Worm (Caenorhabditis elegans) whole organism, young adult: Measurements from ENCODE around the gene C44C10.12.
A peak's percentile ranks its signal among the peaks of the same experiment; 100 is the strongest.

Source experiments
- C06A6.2 ChIP-seq: fragments of 200-800 bp; sonication (Bioruptor generic); conservative IDR thresholded peaks from 2 replicates; pipeline ENCODE4 v1.3.6; 2022; ENCODE audit warnings: missing genetic modification characterization, missing compliant biosample characterization
- F10E7.11 ChIP-seq: sonication (generic microtip); optimal IDR thresholded peaks from 2 replicates; lab custom pipeline; 2017; ENCODE audit warnings: mild to moderate bottlenecking, missing genetic modification characterization, moderate library complexity, missing compliant biosample characterization
- F22D6.2 ChIP-seq: sonication (generic microtip); optimal IDR thresholded peaks from 2 replicates; lab custom pipeline; 2016; ENCODE audit warnings: mild to moderate bottlenecking, missing genetic modification characterization, missing compliant biosample characterization
- F33H1.4 ChIP-seq: fragments of 200-800 bp; sonication (Bioruptor generic); IDR thresholded peaks from 2 replicates; pipeline ENCODE4 v1.3.6; 2022; ENCODE audit warnings: missing genetic modification reagents, missing genetic modification characterization, missing compliant biosample characterization
- Y79H2A.3 ChIP-seq: fragments of 200-800 bp; sonication (Bioruptor generic); conservative IDR thresholded peaks from 2 replicates; pipeline ENCODE4 v1.3.6; 2022; ENCODE audit warnings: missing genetic modification reagents, missing genetic modification characterization, missing compliant biosample characterization
- ZK185.1 ChIP-seq: sonication (generic microtip); optimal IDR thresholded peaks from 2 replicates; lab custom pipeline; 2016; ENCODE audit warnings: mild to moderate bottlenecking, missing genetic modification characterization, missing compliant biosample characterization; ENCODE audit not compliant: poor library complexity, severe bottlenecking
- atf-7 ChIP-seq: sonication (generic microtip); optimal IDR thresholded peaks from 2 replicates; lab custom pipeline; 2017; ENCODE audit warnings: mild to moderate bottlenecking, missing genetic modification characterization, missing compliant biosample characterization
- cebp-1 ChIP-seq, 2 experiments: fragments of 200-800 bp in 1 of 2; sonication (Bioruptor generic) in 1 of 2; sonication (generic microtip) in 1 of 2; IDR thresholded peaks in 1 of 2; optimal IDR thresholded peaks in 1 of 2; 2 replicates each; pipeline versions ENCODE4 v1.3.6 to Lab custom; 2017 to 2022; ENCODE audit warnings: missing compliant biosample characterization in 2 of 2, missing genetic modification characterization in 2 of 2, mild to moderate bottlenecking in 1 of 2, missing genetic modification reagents in 1 of 2, moderate library complexity in 1 of 2
- dpff-1 ChIP-seq: sonication (generic microtip); optimal IDR thresholded peaks from 2 replicates; lab custom pipeline; 2017; ENCODE audit warnings: mild to moderate bottlenecking, missing genetic modification characterization, missing compliant biosample characterization
- dpl-1 ChIP-seq: fragments of 150-350 bp; optimal IDR thresholded peaks from 2 replicates; lab custom pipeline; 2014; ENCODE audit warnings: missing biosample characterization, missing genetic modification reagents, missing genetic modification characterization
- egl-18 ChIP-seq: fragments of 200-800 bp; sonication (Bioruptor generic); IDR thresholded peaks from 2 replicates; pipeline ENCODE4 v1.3.6; 2022; ENCODE audit warnings: missing genetic modification reagents, missing genetic modification characterization, missing compliant biosample characterization
- ekl-4 ChIP-seq: fragments of 200-800 bp; sonication (Bioruptor generic); IDR thresholded peaks from 2 replicates; pipeline ENCODE4 v1.3.6; 2022; ENCODE audit warnings: missing genetic modification reagents, missing genetic modification characterization, missing compliant biosample characterization
- ets-4 ChIP-seq: fragments of 200-800 bp; sonication (Bioruptor generic); optimal IDR thresholded peaks from 2 replicates; lab custom pipeline; 2018; ENCODE audit warnings: mild to moderate bottlenecking, missing genetic modification characterization, missing compliant biosample characterization
- hmg-1.2 ChIP-seq: fragments of 200-800 bp; sonication (Bioruptor generic); IDR thresholded peaks from 2 replicates; pipeline ENCODE4 v1.3.6; 2022; ENCODE audit warnings: missing genetic modification reagents, missing genetic modification characterization, missing compliant biosample characterization
- hmg-20 ChIP-seq: fragments of 200-800 bp; sonication (Bioruptor generic); IDR thresholded peaks from 2 replicates; pipeline ENCODE4 v1.3.6; 2022; ENCODE audit warnings: missing genetic modification reagents, missing genetic modification characterization, missing compliant biosample characterization
- hsf-1 ChIP-seq: fragments of 200-800 bp; sonication (Bioruptor generic); IDR thresholded peaks from 2 replicates; pipeline ENCODE4 v1.3.6; 2022; ENCODE audit warnings: missing genetic modification reagents, missing genetic modification characterization, missing compliant biosample characterization
- let-607 ChIP-seq, 2 experiments: fragments of 200-800 bp in 1 of 2; sonication (Bioruptor generic) in 1 of 2; sonication (generic microtip) in 1 of 2; optimal IDR thresholded peaks; 2 replicates each; lab custom pipeline; 2016 to 2018; ENCODE audit warnings: mild to moderate bottlenecking in 2 of 2, missing compliant biosample characterization in 2 of 2, missing genetic modification characterization in 2 of 2, moderate library complexity in 2 of 2, missing genotype in 1 of 2
- lsl-1 ChIP-seq: fragments of 200-800 bp; sonication (Bioruptor generic); optimal IDR thresholded peaks from 2 replicates; lab custom pipeline; 2018; ENCODE audit warnings: mild to moderate bottlenecking, missing genetic modification characterization, moderate library complexity, missing compliant biosample characterization
- madf-8 ChIP-seq: fragments of 200-800 bp; sonication (Bioruptor generic); conservative IDR thresholded peaks from 2 replicates; pipeline ENCODE4 v1.3.6; 2022; ENCODE audit warnings: missing genetic modification reagents, missing genetic modification characterization, missing compliant biosample characterization
- mcd-1 ChIP-seq: fragments of 200-800 bp; sonication (Bioruptor generic); IDR thresholded peaks from 2 replicates; pipeline ENCODE4 v1.3.6; 2022; ENCODE audit warnings: missing genetic modification reagents, missing genetic modification characterization, missing compliant biosample characterization
- nfyb-1 ChIP-seq: fragments of 200-800 bp; sonication (Bioruptor generic); IDR thresholded peaks from 2 replicates; pipeline ENCODE4 v1.3.6; 2022; ENCODE audit warnings: missing genetic modification reagents, missing genetic modification characterization, missing compliant biosample characterization
- nhr-27 ChIP-seq: fragments of 200-800 bp; sonication (Bioruptor generic); optimal IDR thresholded peaks from 2 replicates; lab custom pipeline; 2018; ENCODE audit warnings: mild to moderate bottlenecking, missing genetic modification characterization, moderate library complexity, missing compliant biosample characterization
- nhr-80 ChIP-seq: sonication (generic microtip); optimal IDR thresholded peaks from 2 replicates; lab custom pipeline; 2016; ENCODE audit warnings: missing genetic modification characterization, missing compliant biosample characterization
- nhr-90 ChIP-seq: sonication (generic microtip); optimal IDR thresholded peaks from 2 replicates; lab custom pipeline; 2016; ENCODE audit warnings: missing genotype, mild to moderate bottlenecking, missing genetic modification characterization, missing compliant biosample characterization
- pha-4 ChIP-seq: fragments of 150-350 bp; sonication (generic microtip); optimal IDR thresholded peaks from 2 replicates; lab custom pipeline; 2014; ENCODE audit warnings: missing biosample characterization, missing genetic modification reagents, missing genetic modification characterization
- sea-2 ChIP-seq: fragments of 200-800 bp; sonication (Bioruptor generic); IDR thresholded peaks from 2 replicates; pipeline ENCODE4 v1.3.6; 2022; ENCODE audit warnings: missing genetic modification characterization, missing compliant biosample characterization
- snpc-3.4 ChIP-seq: sonication (generic microtip); optimal IDR thresholded peaks from 2 replicates; lab custom pipeline; 2017; ENCODE audit warnings: missing genetic modification characterization, mild to moderate bottlenecking, missing compliant biosample characterization, antibody characterized with exemption, moderate library complexity, missing genotype, missing genetic modification reagents
- snpc-4 ChIP-seq, 5 experiments: fragments of 150-350 bp in 1 of 5; sonication (generic microtip) in 4 of 5; optimal IDR thresholded peaks; 2 replicates each; lab custom pipeline; 2014 to 2018; ENCODE audit warnings: missing genetic modification characterization in 5 of 5, missing biosample characterization in 3 of 5, antibody characterized with exemption in 2 of 5, mild to moderate bottlenecking in 2 of 5, missing compliant biosample characterization in 2 of 5, missing genotype in 2 of 5, moderate library complexity in 2 of 5, missing genetic modification reagents in 1 of 5
- unc-62 ChIP-seq: fragments of 150-350 bp; optimal IDR thresholded peaks from 2 replicates; lab custom pipeline; 2014; ENCODE audit warnings: missing biosample characterization, missing genetic modification reagents, missing genetic modification characterization
- ztf-6 ChIP-seq: fragments of 200-800 bp; sonication (Bioruptor generic); IDR thresholded peaks from 2 replicates; pipeline ENCODE4 v1.3.6; 2022; ENCODE audit warnings: missing genetic modification reagents, missing genetic modification characterization, missing compliant biosample characterization

The C44C10.12 gene

DNA sequence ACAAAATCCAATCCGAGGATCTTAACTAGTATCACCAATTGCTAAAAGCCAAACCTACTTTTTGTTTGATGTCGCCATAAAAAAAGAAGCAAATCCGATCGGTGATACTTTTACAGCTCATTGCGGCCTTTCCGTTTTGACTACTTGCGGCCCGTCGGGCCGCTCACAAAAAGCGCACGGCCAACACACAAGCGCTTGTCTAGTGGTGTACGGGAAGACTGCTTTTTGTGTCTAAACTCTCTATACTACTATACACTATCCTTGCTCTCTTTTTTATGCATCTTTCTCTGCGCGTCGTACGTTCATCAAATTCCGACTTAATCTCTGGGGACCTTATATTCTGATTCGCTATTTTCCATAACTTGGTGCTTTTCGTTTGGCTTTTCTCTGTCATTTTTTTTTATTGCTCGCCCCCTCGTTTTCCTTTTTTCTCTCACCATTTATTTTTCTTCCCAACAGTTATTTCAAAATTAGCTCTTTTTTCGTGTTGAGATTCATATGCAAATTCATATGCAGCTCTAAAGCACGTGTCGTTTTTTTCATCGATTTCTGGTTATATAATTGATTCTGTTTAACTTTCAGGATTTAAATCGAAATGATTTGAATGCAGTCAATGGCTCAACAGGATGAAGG is 30.1 kb upstream of the C44C10.12 start, which contains the start of gene noca-2:
Gene noca-2, plus strand, starts transcription at position 583 of the 633 bp plus-strand sequence.
- TF ChIP-seq nhr-27 (tag; lab: Kevin White, UChicago) (no peak), nhr-90 (no peak), hmg-1.2 (peak; percentile 73; the same call in 1 of the 2 replicates), nfyb-1 (GFP tag; lab: Robert Waterston, UW) (0 out of 2 replicates have a peak, but pooled peaks have one; percentile 49)

ce11 chrX:11673063-11673759 is 23.6 kb upstream of the C44C10.12 start:
- no peak for TF ChIP-seq egl-18 (GFP tag; lab: Robert Waterston, UW)
- TF ChIP-seq dpl-1 = no peak
- TF ChIP-seq ekl-4 (GFP tag; lab: Robert Waterston, UW) = no peak
- no peak for TF ChIP-seq ztf-6 (GFP tag; lab: Robert Waterston, UW)
- TF ChIP-seq lsl-1 (GFP tag; lab: Kevin White, UChicago) = no peak
- TF ChIP-seq dpff-1 = no peak
- TF ChIP-seq sea-2 (GFP tag; lab: Robert Waterston, UW) = no peak
- no peak for TF ChIP-seq F10E7.11

- TF ChIP-seq Y79H2A.3 (no peak), mcd-1 (GFP tag; lab: Robert Waterston, UW) (no peak), madf-8 (GFP tag; lab: Robert Waterston, UW) (no peak), snpc-3.4 (no peak), snpc-4 (GFP tag; optimal IDR thresholded peaks at IDR 0.05; lab: Kevin White, UChicago) (no peak), snpc-4 (tag; optimal IDR thresholded peaks at IDR 0.05; lab: Kevin White, UChicago) (no peak), hsf-1 (no peak), F22D6.2 (tag; lab: Kevin White, UChicago) (no peak), F33H1.4 (no peak)
Measured at ce11 chrX:11675573-11675972, 21.2 kb upstream of the C44C10.12 start.

ce11 chrX:11679211-11679977 is 17.4 kb upstream of the C44C10.12 start:
- TF ChIP-seq unc-62 (GFP tag; lab: Kevin White, UChicago) (peak; percentile 19), cebp-1 (GFP tag; IDR thresholded peaks at IDR 0.05; lab: Robert Waterston, UW) (peak; percentile 25; the same call in 1 of the 2 replicates), cebp-1 (tag; optimal IDR thresholded peaks at IDR 0.05; lab: Kevin White, UChicago) (peak; percentile 64), pha-4 (tag; lab: Kevin White, UChicago) (peak; percentile 59), hsf-1 (no peak), ZK185.1 (tag; lab: Kevin White, UChicago) (peak; percentile 24), hmg-20 (no peak), C06A6.2 (GFP tag; lab: Robert Waterston, UW) (no peak), atf-7 (tag; lab: Kevin White, UChicago) (peak; percentile 45), let-607 (tag; optimal IDR thresholded peaks at IDR 0.05; lab: Kevin White, UChicago) (peak; percentile 30 to 48), ets-4 (peak; percentile 4), nhr-80 (tag; lab: Kevin White, UChicago) (peak; percentile 89)
- TF ChIP-seq, all 124 proteins: peak for 8
